Worm (Caenorhabditis elegans): ENCODE results near the gene atg-16.1.

Gene atg-16.1

DNA sequence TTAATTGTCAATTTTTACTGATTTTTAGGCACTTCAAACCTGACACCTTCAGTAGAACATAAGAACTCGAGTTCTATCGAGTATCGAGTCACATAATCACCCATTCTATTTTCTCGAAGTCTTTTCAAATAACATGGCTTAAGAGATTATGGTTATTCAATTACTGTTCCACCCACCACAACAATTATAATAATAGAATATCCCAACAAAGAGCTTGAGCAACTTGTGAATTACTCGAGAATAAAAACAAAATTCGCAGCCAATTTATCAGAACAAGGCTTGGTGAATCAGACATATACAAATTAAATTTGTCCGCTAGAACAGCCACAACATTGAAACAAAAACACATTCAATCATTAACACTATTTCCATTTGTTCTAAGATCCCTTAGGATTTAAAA is 38.0 kb downstream of the atg-16.1 start:
- no peak for TF ChIP-seq sem-4 (tag; optimal IDR thresholded peaks at IDR 0.05)
- no peak for TF ChIP-seq lsy-2 (tag; optimal IDR thresholded peaks at IDR 0.05)
- no peak for TF ChIP-seq egl-27 (tag; optimal IDR thresholded peaks at IDR 0.05)
- no peak for TF ChIP-seq skn-1 (tag; optimal IDR thresholded peaks at IDR 0.05)
- TF ChIP-seq nhr-21 (tag; optimal IDR thresholded peaks at IDR 0.05): no peak
- no peak for TF ChIP-seq nhr-23 (tag; optimal IDR thresholded peaks at IDR 0.05)
- no peak for TF ChIP-seq gmeb-1 (tag; optimal IDR thresholded peaks at IDR 0.05)
- TF ChIP-seq ceh-16 (tag; optimal IDR thresholded peaks at IDR 0.05): no peak
- TF ChIP-seq sma-3 (GFP tag; optimal IDR thresholded peaks at IDR 0.05): no peak
- TF ChIP-seq nhr-12 (tag; optimal IDR thresholded peaks at IDR 0.05): no peak
- no peak for TF ChIP-seq sma-9 (GFP tag; optimal IDR thresholded peaks at IDR 0.05)
- no peak for TF ChIP-seq sma-9 (tag; optimal IDR thresholded peaks at IDR 0.05)
- TF ChIP-seq unc-62 (GFP tag; optimal IDR thresholded peaks at IDR 0.05): no peak
- no peak for TF ChIP-seq nhr-6 (tag; optimal IDR thresholded peaks at IDR 0.05)
- TF ChIP-seq ama-1 (optimal IDR thresholded peaks at IDR 0.05): no peak
- TF ChIP-seq R02D3.7 (tag; optimal IDR thresholded peaks at IDR 0.05): no peak
- no peak for TF ChIP-seq alr-1 (tag; optimal IDR thresholded peaks at IDR 0.05)
- no peak for TF ChIP-seq unc-55 (GFP tag; optimal IDR thresholded peaks at IDR 0.05)

DNA sequence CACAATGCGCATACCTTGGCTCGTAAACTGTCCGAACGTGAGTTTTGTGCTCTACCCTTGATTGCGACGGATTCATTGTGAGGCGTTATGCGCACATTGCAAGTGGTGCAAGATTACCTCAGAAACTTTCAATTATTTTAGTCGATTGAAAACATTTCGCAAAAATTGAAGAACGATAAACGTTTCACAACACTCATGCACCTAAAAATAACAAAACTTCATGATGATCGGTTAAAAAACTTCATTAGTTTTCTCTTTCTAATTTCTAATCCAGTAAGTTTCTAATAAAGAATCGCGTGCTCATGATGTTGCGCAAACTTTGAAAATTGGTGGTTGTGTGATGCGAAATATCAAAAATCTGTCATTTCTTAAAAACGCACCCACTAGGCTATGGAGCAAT is 43.5 kb downstream of the atg-16.1 start, which contains the start of gene dop-1:
Gene dop-1, minus strand, starts transcription at position 101 of the 400 bp plus-strand sequence.
- no peak for TF ChIP-seq mab-5 (tag; optimal IDR thresholded peaks at IDR 0.05)
- no peak for TF ChIP-seq sma-3 (GFP tag; optimal IDR thresholded peaks at IDR 0.05)
- TF ChIP-seq gmeb-1 (tag; optimal IDR thresholded peaks at IDR 0.05): no peak
- no peak for TF ChIP-seq nhr-237 (tag; optimal IDR thresholded peaks at IDR 0.05)
- no peak for TF ChIP-seq crh-2 (tag; optimal IDR thresholded peaks at IDR 0.05)
- TF ChIP-seq unc-62 (GFP tag; optimal IDR thresholded peaks at IDR 0.05): no peak
- no peak for TF ChIP-seq nhr-77 (tag; optimal IDR thresholded peaks at IDR 0.05)
- TF ChIP-seq mdl-1 (tag; optimal IDR thresholded peaks at IDR 0.05): no peak
- TF ChIP-seq lin-11 (tag; optimal IDR thresholded peaks at IDR 0.05): no peak
- no peak for TF ChIP-seq lin-39 (tag; optimal IDR thresholded peaks at IDR 0.05)
- no peak for TF ChIP-seq alr-1 (tag; optimal IDR thresholded peaks at IDR 0.05)
- no peak for TF ChIP-seq Y55F3AM.14 (GFP tag; optimal IDR thresholded peaks at IDR 0.05)

DNA sequence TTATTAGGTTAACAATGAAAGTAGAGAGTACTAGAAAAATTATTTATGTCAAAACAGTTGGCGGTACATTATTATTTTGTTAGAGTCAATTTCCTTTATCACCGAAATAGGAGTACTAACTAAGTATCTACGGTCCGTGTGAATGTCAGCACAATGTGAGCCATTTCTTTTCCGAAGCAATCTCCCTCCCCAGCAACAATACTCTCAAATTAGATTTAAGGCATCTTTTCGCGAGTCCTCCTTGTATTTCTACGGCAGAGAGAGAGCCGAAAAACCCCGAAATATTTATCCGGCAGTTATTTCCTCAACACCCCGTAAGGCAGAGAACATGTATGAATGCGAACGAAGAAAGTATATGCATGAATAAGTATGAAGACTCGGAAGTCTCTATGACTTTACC is 47.0 kb downstream of the atg-16.1 start:
- TF ChIP-seq sem-4 (tag; optimal IDR thresholded peaks at IDR 0.05): no peak
- no peak for TF ChIP-seq alr-1 (tag; optimal IDR thresholded peaks at IDR 0.05)
- no peak for TF ChIP-seq nhr-25 (tag; optimal IDR thresholded peaks at IDR 0.05)
- TF ChIP-seq mdl-1 (tag; optimal IDR thresholded peaks at IDR 0.05): no peak
- no peak for TF ChIP-seq blmp-1 (tag; optimal IDR thresholded peaks at IDR 0.05; ENCODE audit: insufficient read depth)
- no peak for TF ChIP-seq mab-5 (tag; optimal IDR thresholded peaks at IDR 0.05)
- no peak for TF ChIP-seq lin-39 (tag; optimal IDR thresholded peaks at IDR 0.05)
- TF ChIP-seq nhr-129 (tag; optimal IDR thresholded peaks at IDR 0.05): no peak
- no peak for TF ChIP-seq crh-2 (tag; optimal IDR thresholded peaks at IDR 0.05)
- no peak for TF ChIP-seq nhr-23 (tag; optimal IDR thresholded peaks at IDR 0.05)
- TF ChIP-seq nhr-21 (tag; optimal IDR thresholded peaks at IDR 0.05): no peak
- TF ChIP-seq nhr-77 (tag; optimal IDR thresholded peaks at IDR 0.05): no peak
- no peak for TF ChIP-seq unc-62 (GFP tag; optimal IDR thresholded peaks at IDR 0.05)

DNA sequence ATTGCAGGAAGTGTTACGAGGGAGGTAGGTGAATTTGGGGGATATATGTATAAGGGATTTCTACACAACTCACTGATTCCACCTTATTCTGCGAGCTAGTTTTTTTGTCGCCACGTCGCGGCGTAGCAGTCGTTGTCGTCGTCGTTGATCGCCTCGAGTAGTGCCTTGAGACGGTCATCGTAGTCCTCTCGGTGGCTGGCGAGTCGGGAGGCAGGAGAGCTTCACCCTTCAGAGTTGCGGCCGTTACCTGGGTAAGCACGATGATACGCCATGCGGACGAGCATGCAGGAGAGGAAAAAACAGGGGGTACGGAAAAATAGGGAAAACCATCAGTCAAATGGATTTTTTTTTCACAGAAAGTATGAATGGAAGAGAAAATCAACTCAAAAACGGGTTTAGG is 49.1 kb downstream of the atg-16.1 start:
- TF ChIP-seq ama-1 (optimal IDR thresholded peaks at IDR 0.05) (no peak), Y55F3AM.14 (GFP tag; optimal IDR thresholded peaks at IDR 0.05) (no peak), nhr-25 (tag; optimal IDR thresholded peaks at IDR 0.05) (no peak), sma-3 (GFP tag; optimal IDR thresholded peaks at IDR 0.05) (no peak), nhr-10 (tag; optimal IDR thresholded peaks at IDR 0.05) (no peak), lin-39 (tag; optimal IDR thresholded peaks at IDR 0.05) (no peak), blmp-1 (tag; optimal IDR thresholded peaks at IDR 0.05; ENCODE audit: insufficient read depth) (no peak), nhr-23 (tag; optimal IDR thresholded peaks at IDR 0.05) (no peak), ztf-1 (GFP tag; conservative IDR thresholded peaks at IDR 0.05) (no peak), elt-1 (tag; optimal IDR thresholded peaks at IDR 0.05) (no peak), nhr-6 (tag; optimal IDR thresholded peaks at IDR 0.05) (no peak), ZK546.5 (tag; optimal IDR thresholded peaks at IDR 0.05) (no peak), sma-9 (GFP tag; optimal IDR thresholded peaks at IDR 0.05) (no peak), sma-9 (tag; optimal IDR thresholded peaks at IDR 0.05) (no peak), mbf-1 (tag; optimal IDR thresholded peaks at IDR 0.05) (no peak), nhr-237 (tag; optimal IDR thresholded peaks at IDR 0.05) (no peak), nhr-11 (tag; optimal IDR thresholded peaks at IDR 0.05) (no peak), gmeb-1 (tag; optimal IDR thresholded peaks at IDR 0.05) (no peak), fos-1 (tag; optimal IDR thresholded peaks at IDR 0.05) (no peak), unc-55 (GFP tag; optimal IDR thresholded peaks at IDR 0.05) (no peak)
